Worm (Caenorhabditis elegans) whole organism, late embryonic: Measurements from ENCODE around the gene R08F11.7.

Source experiments
- C08G9.2 ChIP-seq: sonication (generic microtip); optimal IDR thresholded peaks from 2 replicates; lab custom pipeline; 2016; ENCODE audit warnings: mild to moderate bottlenecking, missing genetic modification characterization, moderate library complexity, missing compliant biosample characterization
- C38D4.7 ChIP-seq: fragments of 200-800 bp; sonication (Bioruptor generic); optimal IDR thresholded peaks from 2 replicates; lab custom pipeline; 2018; ENCODE audit warnings: mild to moderate bottlenecking, missing genetic modification characterization, moderate library complexity, missing compliant biosample characterization
- T23F11.4 ChIP-seq: fragments of 200-800 bp; sonication (Bioruptor generic); optimal IDR thresholded peaks from 2 replicates; lab custom pipeline; 2018; ENCODE audit warnings: mild to moderate bottlenecking, missing genetic modification characterization, missing compliant biosample characterization
- ahr-1 ChIP-seq: sonication (generic microtip); optimal IDR thresholded peaks from 2 replicates; lab custom pipeline; 2016; ENCODE audit warnings: missing genetic modification characterization, missing compliant biosample characterization
- ama-1 ChIP-seq: fragments of 150-350 bp; optimal IDR thresholded peaks from 2 replicates; lab custom pipeline; 2014
- ceh-19 ChIP-seq: fragments of 200-800 bp; sonication (Bioruptor generic); optimal IDR thresholded peaks from 2 replicates; lab custom pipeline; 2018; ENCODE audit warnings: mild to moderate bottlenecking, missing genetic modification characterization, missing compliant biosample characterization
- ceh-24 ChIP-seq: sonication (generic microtip); optimal IDR thresholded peaks from 2 replicates; lab custom pipeline; 2016; ENCODE audit warnings: mild to moderate bottlenecking, missing genetic modification characterization, missing compliant biosample characterization
- ceh-30 ChIP-seq: fragments of 150-350 bp; optimal IDR thresholded peaks from 2 replicates; lab custom pipeline; 2014; ENCODE audit warnings: missing biosample characterization, missing genetic modification characterization
- ceh-31 ChIP-seq: sonication (generic microtip); optimal IDR thresholded peaks from 2 replicates; lab custom pipeline; 2016; ENCODE audit warnings: missing genetic modification characterization, missing compliant biosample characterization
- ceh-48 ChIP-seq: sonication (generic microtip); optimal IDR thresholded peaks from 2 replicates; lab custom pipeline; 2016; ENCODE audit warnings: missing genetic modification characterization, inconsistent platforms, missing compliant biosample characterization
- ceh-6 ChIP-seq: fragments of 200-800 bp; sonication (Bioruptor generic); optimal IDR thresholded peaks from 2 replicates; lab custom pipeline; 2018; ENCODE audit warnings: mild to moderate bottlenecking, missing genetic modification characterization, missing compliant biosample characterization
- ceh-9 ChIP-seq: sonication (generic microtip); optimal IDR thresholded peaks from 2 replicates; lab custom pipeline; 2016; ENCODE audit warnings: mild to moderate bottlenecking, missing genetic modification characterization, inconsistent platforms, missing compliant biosample characterization
- dve-1 ChIP-seq: sonication (generic microtip); optimal IDR thresholded peaks from 2 replicates; lab custom pipeline; 2017; ENCODE audit warnings: antibody characterized with exemption, mild to moderate bottlenecking, missing genetic modification characterization, missing compliant biosample characterization
- elt-2 ChIP-seq: sonication (generic microtip); optimal IDR thresholded peaks from 2 replicates; lab custom pipeline; 2016; ENCODE audit warnings: missing genetic modification reagents, missing genetic modification characterization, missing compliant biosample characterization
- fax-1 ChIP-seq: sonication (generic microtip); optimal IDR thresholded peaks from 2 replicates; lab custom pipeline; 2016; ENCODE audit warnings: missing genotype, missing genetic modification characterization, missing compliant biosample characterization
- fkh-10 ChIP-seq: fragments of 150-350 bp; optimal IDR thresholded peaks from 2 replicates; lab custom pipeline; 2014; ENCODE audit warnings: missing biosample characterization, missing genetic modification reagents, missing genetic modification characterization
- gmeb-2 ChIP-seq: sonication (generic microtip); optimal IDR thresholded peaks from 2 replicates; lab custom pipeline; 2016; ENCODE audit warnings: missing genetic modification characterization, inconsistent platforms, missing compliant biosample characterization
- hlh-13 ChIP-seq: fragments of 200-800 bp; sonication (Bioruptor generic); optimal IDR thresholded peaks from 2 replicates; lab custom pipeline; 2018; ENCODE audit warnings: mild to moderate bottlenecking, missing genetic modification characterization, missing compliant biosample characterization
- hlh-30 ChIP-seq: sonication (generic microtip); optimal IDR thresholded peaks from 2 replicates; lab custom pipeline; 2017; ENCODE audit warnings: antibody characterized with exemption, missing genetic modification characterization, missing compliant biosample characterization; ENCODE audit not compliant: insufficient read depth
- hlh-8 ChIP-seq: sonication (generic microtip); optimal IDR thresholded peaks from 2 replicates; lab custom pipeline; 2016; ENCODE audit warnings: missing genotype, missing genetic modification characterization, missing compliant biosample characterization
- lin-11 ChIP-seq: fragments of 200-800 bp; sonication (Bioruptor generic); optimal IDR thresholded peaks from 2 replicates; lab custom pipeline; 2018; ENCODE audit warnings: mild to moderate bottlenecking, missing genetic modification characterization, missing compliant biosample characterization
- mec-3 ChIP-seq: sonication (generic microtip); optimal IDR thresholded peaks from 2 replicates; lab custom pipeline; 2016; ENCODE audit warnings: borderline replicate concordance, missing genetic modification characterization, missing compliant biosample characterization
- nfya-1 ChIP-seq: sonication (generic microtip); optimal IDR thresholded peaks from 2 replicates; lab custom pipeline; 2017; ENCODE audit warnings: missing genetic modification characterization, mild to moderate bottlenecking, missing compliant biosample characterization, antibody characterized with exemption, moderate library complexity
- npax-4 ChIP-seq: sonication (generic microtip); optimal IDR thresholded peaks from 2 replicates; lab custom pipeline; 2016; ENCODE audit warnings: missing genetic modification characterization, missing compliant biosample characterization
- odd-2 ChIP-seq: sonication (generic microtip); optimal IDR thresholded peaks from 2 replicates; lab custom pipeline; 2017; ENCODE audit warnings: antibody characterized with exemption, mild to moderate bottlenecking, missing genetic modification characterization, missing compliant biosample characterization
- pax-1 ChIP-seq: fragments of 150-350 bp; optimal IDR thresholded peaks from 2 replicates; lab custom pipeline; 2014; ENCODE audit warnings: missing biosample characterization, missing genetic modification characterization
- pha-2 ChIP-seq: sonication (generic microtip); optimal IDR thresholded peaks from 2 replicates; lab custom pipeline; 2017; ENCODE audit warnings: mild to moderate bottlenecking, missing genetic modification characterization, missing compliant biosample characterization
- pha-4 ChIP-seq: fragments of 150-350 bp; optimal IDR thresholded peaks from 2 replicates; lab custom pipeline; 2018; ENCODE audit warnings: missing biosample characterization, missing genetic modification reagents, missing genetic modification characterization
- pqm-1 ChIP-seq: sonication (generic microtip); optimal IDR thresholded peaks from 2 replicates; lab custom pipeline; 2016; ENCODE audit warnings: missing genetic modification characterization, missing compliant biosample characterization
- ref-2 ChIP-seq: sonication (generic microtip); optimal IDR thresholded peaks from 2 replicates; lab custom pipeline; 2016; ENCODE audit warnings: missing genetic modification characterization, missing compliant biosample characterization
- rnt-1 ChIP-seq: sonication (generic microtip); optimal IDR thresholded peaks from 2 replicates; lab custom pipeline; 2016; ENCODE audit warnings: missing genetic modification characterization, missing compliant biosample characterization
- sox-2 ChIP-seq: fragments of 200-800 bp; sonication (Bioruptor generic); IDR thresholded peaks from 2 replicates; pipeline ENCODE4 v1.3.6; 2022; ENCODE audit warnings: missing genetic modification reagents, missing genetic modification characterization, missing compliant biosample characterization
- tbx-2 ChIP-seq: sonication (generic microtip); optimal IDR thresholded peaks from 2 replicates; lab custom pipeline; 2016; ENCODE audit warnings: missing genetic modification characterization, missing compliant biosample characterization
- ttx-3 ChIP-seq: sonication (generic microtip); optimal IDR thresholded peaks from 2 replicates; lab custom pipeline; 2016; ENCODE audit warnings: missing genetic modification reagents, missing genetic modification characterization, missing compliant biosample characterization
- unc-3 ChIP-seq, 2 experiments: fragments of 200-800 bp in 1 of 2; sonication (Bioruptor generic) in 1 of 2; sonication (generic microtip) in 1 of 2; conservative IDR thresholded peaks in 1 of 2; optimal IDR thresholded peaks in 1 of 2; 2 replicates each; pipeline versions ENCODE4 v1.3.6 to Lab custom; 2016 to 2022; ENCODE audit warnings: missing compliant biosample characterization in 2 of 2, missing genetic modification characterization in 2 of 2, missing genetic modification reagents in 1 of 2
- unc-55 ChIP-seq: sonication (generic microtip); optimal IDR thresholded peaks from 2 replicates; lab custom pipeline; 2017; ENCODE audit warnings: missing biosample characterization, missing genetic modification reagents, missing genetic modification characterization
- unc-86 ChIP-seq: sonication (generic microtip); optimal IDR thresholded peaks from 2 replicates; lab custom pipeline; 2016; ENCODE audit warnings: missing genetic modification characterization, missing compliant biosample characterization
- zip-5 ChIP-seq: sonication (generic microtip); optimal IDR thresholded peaks from 2 replicates; lab custom pipeline; 2016; ENCODE audit warnings: missing genetic modification characterization, missing compliant biosample characterization
- ztf-16 ChIP-seq: sonication (generic microtip); optimal IDR thresholded peaks from 2 replicates; lab custom pipeline; 2017; ENCODE audit warnings: missing genetic modification characterization, missing compliant biosample characterization

Gene R08F11.7

DNA sequence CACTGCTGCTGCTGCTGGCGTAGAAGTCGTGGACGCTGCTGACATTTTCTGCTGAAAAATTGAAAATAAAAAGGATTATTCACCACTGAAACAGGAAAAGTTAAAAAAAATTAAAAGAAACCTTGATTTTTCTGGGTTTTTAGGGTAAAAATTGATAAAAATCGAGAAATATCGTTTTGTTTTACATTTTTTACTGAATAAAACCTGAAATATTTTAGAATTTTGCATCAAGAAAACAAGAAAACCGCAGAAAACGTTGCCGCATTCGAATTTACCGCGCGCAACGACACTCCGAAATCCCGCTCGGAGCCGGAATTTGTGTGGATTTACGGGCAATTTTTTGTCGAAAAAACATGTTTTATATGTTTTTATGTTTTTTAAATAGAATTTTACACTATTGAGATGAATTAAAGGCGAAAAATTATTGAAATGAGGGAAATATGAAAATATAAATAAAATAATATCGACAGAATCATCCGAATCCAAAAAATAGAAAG, 30.4 kb upstream of the R08F11.7 start, which contains the start of gene chk-1:
TSS of gene chk-1 (minus strand) at position 51 of the 497 bp plus-strand sequence.
- no peak for TF ChIP-seq ceh-19 (GFP tag; lab: Kevin White, UChicago)
- peak; percentile 34 for TF ChIP-seq nfya-1 (tag; lab: Kevin White, UChicago)
- TF ChIP-seq hlh-30 (tag; lab: Kevin White, UChicago): no peak
- TF ChIP-seq, all 69 proteins: peak for 1

DNA sequence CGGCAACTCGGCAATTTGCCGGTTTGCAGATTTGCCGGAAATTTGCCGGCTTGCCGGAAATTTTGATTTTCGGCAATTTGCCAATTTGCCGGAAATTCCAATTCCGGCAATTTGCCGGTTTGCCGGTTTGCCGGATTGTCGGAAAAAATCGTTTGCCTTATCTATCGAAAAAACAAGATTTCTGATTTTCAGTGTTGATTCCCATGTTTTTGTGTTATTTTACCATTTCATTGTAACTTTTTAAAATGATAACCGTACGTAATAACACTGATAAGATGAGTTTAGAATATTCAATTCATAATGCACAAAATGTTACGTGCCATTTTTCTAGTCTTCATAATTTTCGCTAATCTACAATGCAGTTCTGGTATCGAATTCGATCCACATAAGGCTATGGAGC, 29.0 kb upstream of the R08F11.7 start, which contains the start of gene oac-55:
TSS of gene oac-55 (plus strand) at position 301 of the 400 bp plus-strand sequence.
- TF ChIP-seq ceh-48 (tag; lab: Kevin White, UChicago): no peak
- TF ChIP-seq fax-1 (tag; lab: Kevin White, UChicago): no peak
- no peak for TF ChIP-seq pax-1 (tag; lab: Kevin White, UChicago)
- TF ChIP-seq unc-86 (tag; lab: Kevin White, UChicago): no peak
- TF ChIP-seq unc-3 (GFP tag; conservative IDR thresholded peaks at IDR 0.05; lab: Robert Waterston, UW): no peak
- no peak for TF ChIP-seq unc-3 (tag; optimal IDR thresholded peaks at IDR 0.05; lab: Kevin White, UChicago)
- no peak for TF ChIP-seq pqm-1 (tag; lab: Kevin White, UChicago)
- no peak for TF ChIP-seq odd-2
- no peak for TF ChIP-seq ceh-31 (tag; lab: Kevin White, UChicago)
- TF ChIP-seq rnt-1 (tag; lab: Kevin White, UChicago): no peak
- TF ChIP-seq mec-3 (tag; lab: Kevin White, UChicago): no peak
- no peak for TF ChIP-seq npax-4
- TF ChIP-seq C38D4.7 (GFP tag; lab: Kevin White, UChicago): no peak
- no peak for TF ChIP-seq gmeb-2
- TF ChIP-seq hlh-8: no peak
- no peak for TF ChIP-seq ceh-9 (tag; lab: Kevin White, UChicago)
- no peak for TF ChIP-seq ttx-3 (tag; lab: Kevin White, UChicago)
- no peak for TF ChIP-seq C08G9.2 (tag; lab: Kevin White, UChicago)

DNA sequence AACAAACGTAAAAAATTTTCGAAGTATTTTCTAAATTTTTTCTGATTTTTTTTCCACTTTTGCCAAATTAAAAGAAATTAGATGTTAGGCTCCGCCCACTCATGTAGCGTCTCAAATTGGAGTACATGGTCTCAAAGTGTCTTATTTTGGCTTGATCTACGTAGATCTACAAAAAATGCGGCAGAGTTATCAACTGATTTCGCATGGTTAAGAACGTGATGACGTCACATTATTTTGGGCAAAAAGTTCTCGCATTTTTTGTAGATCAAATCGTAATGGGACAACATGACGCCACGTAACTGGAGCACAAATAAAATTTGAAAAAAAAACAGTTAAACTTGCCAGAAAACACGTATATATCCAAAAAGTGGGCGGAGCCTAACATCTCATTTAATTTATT, 28.0 kb upstream of the R08F11.7 start:
- TF ChIP-seq ceh-30 (tag; lab: Kevin White, UChicago) (no peak), ceh-9 (tag; lab: Kevin White, UChicago) (no peak), ztf-16 (tag; lab: Kevin White, UChicago) (no peak), lin-11 (tag; lab: Kevin White, UChicago) (no peak), ceh-6 (GFP tag; lab: Kevin White, UChicago) (no peak), pha-2 (tag; lab: Kevin White, UChicago) (no peak), ceh-24 (tag; lab: Kevin White, UChicago) (no peak), elt-2 (tag; lab: Kevin White, UChicago) (no peak), sox-2 (GFP tag; lab: Robert Waterston, UW) (no peak), pqm-1 (tag; lab: Kevin White, UChicago) (no peak), tbx-2 (tag; lab: Kevin White, UChicago) (no peak), ahr-1 (tag; lab: Kevin White, UChicago) (no peak), nfya-1 (tag; lab: Kevin White, UChicago) (no peak), ref-2 (no peak)

DNA sequence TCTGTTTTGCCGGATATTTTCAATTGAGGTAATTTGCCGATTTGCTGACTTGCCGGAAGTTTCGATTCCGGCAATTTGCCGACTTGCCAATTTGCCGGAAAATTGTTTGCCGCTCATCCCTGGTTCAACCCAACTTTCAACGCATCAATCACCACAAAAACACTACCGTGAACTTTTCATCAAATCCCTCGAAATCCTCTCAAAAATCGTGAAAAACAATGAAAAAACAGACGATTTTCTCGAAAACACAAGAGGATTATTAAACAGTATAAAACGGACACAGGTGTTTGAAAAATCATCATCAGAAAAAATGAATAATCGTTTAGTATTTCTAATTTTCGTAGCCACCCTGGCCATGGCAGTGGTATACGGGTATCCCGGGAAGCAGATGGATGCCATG, 23.0 kb upstream of the R08F11.7 start, which contains the start of gene Y39H10A.1:
TSS of gene Y39H10A.1 (plus strand) at position 301 of the 400 bp plus-strand sequence.
- TF ChIP-seq unc-55 (GFP tag; lab: Kevin White, UChicago) (no peak), T23F11.4 (no peak), pqm-1 (tag; lab: Kevin White, UChicago) (no peak), zip-5 (tag; lab: Kevin White, UChicago) (no peak), hlh-13 (GFP tag; lab: Kevin White, UChicago) (no peak), dve-1 (no peak), ama-1 (lab: Kevin White, UChicago) (no peak), fkh-10 (GFP tag; lab: Kevin White, UChicago) (no peak), pha-2 (tag; lab: Kevin White, UChicago) (no peak), pha-4 (no peak), C08G9.2 (tag; lab: Kevin White, UChicago) (no peak)
